Worm (Caenorhabditis elegans): Measurements from ENCODE around the gene gasr-8.

The gasr-8 gene

DNA sequence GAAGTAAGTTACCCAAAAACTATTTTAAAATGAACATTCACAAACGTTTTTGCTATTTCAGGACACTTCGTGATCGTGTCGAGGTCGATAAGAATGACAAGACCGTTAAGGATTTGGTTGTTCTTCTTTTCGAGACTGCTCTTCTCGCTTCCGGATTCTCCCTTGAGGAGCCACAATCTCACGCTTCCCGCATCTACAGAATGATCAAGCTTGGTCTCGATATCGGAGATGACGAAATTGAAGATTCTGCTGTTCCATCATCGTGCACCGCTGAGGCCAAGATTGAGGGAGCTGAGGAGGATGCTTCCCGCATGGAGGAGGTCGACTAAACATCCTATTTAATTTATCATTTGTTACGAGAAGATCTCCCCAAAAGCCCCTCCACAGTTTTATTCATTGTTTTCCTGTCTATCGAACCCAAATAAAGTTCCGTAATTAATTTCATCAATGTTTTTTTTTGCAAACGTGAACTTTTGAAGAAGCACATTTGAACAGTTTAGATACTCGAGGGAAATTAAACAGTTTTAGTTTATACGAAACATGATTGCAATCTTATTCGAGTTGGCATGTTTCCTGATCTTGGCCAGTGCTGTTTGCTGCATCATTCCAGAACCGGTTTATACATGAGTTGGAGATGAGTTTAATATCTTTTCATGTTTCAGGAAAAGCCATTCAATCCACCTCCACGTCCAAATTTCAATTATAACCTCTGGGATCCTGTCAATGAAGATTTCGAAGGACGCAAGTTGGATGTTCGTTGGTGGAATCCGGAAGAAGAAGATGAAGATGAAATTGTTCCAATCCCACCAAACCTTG lies 605 bp upstream of the gasr-8 start, which contains the start of gene C47E8.11 (continued):
- TF ChIP-seq lsy-2 (tag; optimal IDR thresholded peaks at IDR 0.05) (peak; percentile 6 to 76), R02D3.7 (tag; optimal IDR thresholded peaks at IDR 0.05) (no peak), mbf-1 (tag; optimal IDR thresholded peaks at IDR 0.05) (no peak), ceh-16 (tag; optimal IDR thresholded peaks at IDR 0.05) (no peak), crh-2 (tag; optimal IDR thresholded peaks at IDR 0.05) (peak; percentile 76), nhr-11 (tag; optimal IDR thresholded peaks at IDR 0.05) (no peak), nhr-237 (tag; optimal IDR thresholded peaks at IDR 0.05) (no peak), nhr-10 (tag; optimal IDR thresholded peaks at IDR 0.05) (no peak), ama-1 (optimal IDR thresholded peaks at IDR 0.05) (peak; percentile 98), C34F6.9 (tag; optimal IDR thresholded peaks at IDR 0.05) (peak; percentile 61), snpc-4 (tag; optimal IDR thresholded peaks at IDR 0.05) (peak; percentile 44), sem-4 (tag; optimal IDR thresholded peaks at IDR 0.05) (peak; percentile 31), lin-13 (GFP tag; optimal IDR thresholded peaks at IDR 0.05) (peak; percentile 63), aly-2 (tag; optimal IDR thresholded peaks at IDR 0.05) (no peak)

DNA sequence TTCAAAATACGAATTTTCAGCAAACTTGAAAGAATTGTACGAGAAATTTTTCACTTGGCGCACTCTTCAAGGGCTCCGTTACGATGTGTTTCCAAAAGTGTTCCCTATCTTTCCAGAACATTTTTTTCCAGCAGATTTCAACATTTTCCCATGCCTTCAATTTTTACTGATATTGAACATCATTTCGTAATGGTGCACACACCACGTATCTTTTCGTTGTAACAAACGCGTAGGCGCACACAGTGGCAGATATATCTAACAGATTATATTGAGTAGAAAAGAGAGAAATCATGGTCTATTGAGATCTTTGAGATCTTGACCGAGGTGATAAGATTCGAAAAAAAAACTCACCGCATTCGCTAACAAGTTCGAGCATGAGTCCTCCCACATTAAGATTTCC lies 6.8 kb downstream of the gasr-8 start:
- TF ChIP-seq sem-4 (tag; optimal IDR thresholded peaks at IDR 0.05) = no peak
- no peak for TF ChIP-seq lin-13 (GFP tag; optimal IDR thresholded peaks at IDR 0.05)
- no peak for TF ChIP-seq blmp-1 (tag; optimal IDR thresholded peaks at IDR 0.05; ENCODE audit: insufficient read depth)
- no peak for TF ChIP-seq sma-9 (GFP tag; optimal IDR thresholded peaks at IDR 0.05)
- TF ChIP-seq sma-9 (tag; optimal IDR thresholded peaks at IDR 0.05) = no peak
- TF ChIP-seq elt-1 (tag; optimal IDR thresholded peaks at IDR 0.05) = no peak

ce11 chrV:14696604-14697307 lies 7.8 kb downstream of the gasr-8 start, which contains the start of gene unc-112:
Gene unc-112, minus strand, starts transcription at chrV:14696654.
- TF ChIP-seq R02D3.7 (tag; optimal IDR thresholded peaks at IDR 0.05) = no peak
- TF ChIP-seq sma-3 (GFP tag; optimal IDR thresholded peaks at IDR 0.05) = peak; percentile 42
- no peak for TF ChIP-seq elt-1 (tag; optimal IDR thresholded peaks at IDR 0.05)
- TF ChIP-seq lin-39 (tag; optimal IDR thresholded peaks at IDR 0.05) = peak; percentile 50
- peak; percentile 92 for TF ChIP-seq F13H6.1 (tag; optimal IDR thresholded peaks at IDR 0.05)
- no peak for TF ChIP-seq blmp-1 (tag; optimal IDR thresholded peaks at IDR 0.05; ENCODE audit: insufficient read depth)
- peak in 1 of 2 experiments; percentile 47 for TF ChIP-seq mdl-1 (tag; optimal IDR thresholded peaks at IDR 0.05)
- TF ChIP-seq nhr-129 (tag; optimal IDR thresholded peaks at IDR 0.05) = peak; percentile 92
- TF ChIP-seq nhr-11 (tag; optimal IDR thresholded peaks at IDR 0.05) = no peak
- TF ChIP-seq nhr-23 (tag; optimal IDR thresholded peaks at IDR 0.05) = no peak
- peak; percentile 52 for TF ChIP-seq zag-1 (tag; optimal IDR thresholded peaks at IDR 0.05)
- TF ChIP-seq sem-4 (tag; optimal IDR thresholded peaks at IDR 0.05) = peak; percentile 78
- peak; percentile 5 for TF ChIP-seq gmeb-1 (tag; optimal IDR thresholded peaks at IDR 0.05)
- TF ChIP-seq crh-2 (tag; optimal IDR thresholded peaks at IDR 0.05) = peak; percentile 56
- TF ChIP-seq lin-13 (GFP tag; optimal IDR thresholded peaks at IDR 0.05) = peak; percentile 72
- TF ChIP-seq nhr-25 (tag; optimal IDR thresholded peaks at IDR 0.05) = peak; percentile 71
- peak; percentile 99 for TF ChIP-seq fos-1 (tag; optimal IDR thresholded peaks at IDR 0.05)
- no peak for TF ChIP-seq nhr-21 (tag; optimal IDR thresholded peaks at IDR 0.05)
- TF ChIP-seq C34F6.9 (tag; optimal IDR thresholded peaks at IDR 0.05) = peak; percentile 86
- TF ChIP-seq lsy-2 (tag; optimal IDR thresholded peaks at IDR 0.05) = peak in 1 of 2 experiments; percentile 77
- peak; percentile 91 for TF ChIP-seq unc-55 (GFP tag; optimal IDR thresholded peaks at IDR 0.05)
- TF ChIP-seq ztf-1 (GFP tag; conservative IDR thresholded peaks at IDR 0.05) = no peak
- no peak for TF ChIP-seq unc-62 (GFP tag; optimal IDR thresholded peaks at IDR 0.05)
- no peak for TF ChIP-seq peb-1 (tag; optimal IDR thresholded peaks at IDR 0.05)
- TF ChIP-seq mab-5 (tag; optimal IDR thresholded peaks at IDR 0.05) = peak; percentile 8
- TF ChIP-seq Y55F3AM.14 (GFP tag; optimal IDR thresholded peaks at IDR 0.05) = peak; percentile 12
- peak; percentile 17 for TF ChIP-seq egl-27 (tag; optimal IDR thresholded peaks at IDR 0.05)
- TF ChIP-seq ztf-4 (tag; optimal IDR thresholded peaks at IDR 0.05) = peak; percentile 72
- no peak for TF ChIP-seq skn-1 (tag; optimal IDR thresholded peaks at IDR 0.05)
- peak; percentile 84 for TF ChIP-seq sma-9 (GFP tag; optimal IDR thresholded peaks at IDR 0.05)
- no peak for TF ChIP-seq sma-9 (tag; optimal IDR thresholded peaks at IDR 0.05)

Data from whole organism, L2 larva.